Worm (Caenorhabditis elegans) whole organism, L4 larva: ENCODE data around the gene T15H9.5.
A peak's percentile ranks its signal among the peaks of the same experiment; 100 is the strongest.

Source experiments
- F49E8.2 ChIP-seq: sonication (generic microtip); optimal IDR thresholded peaks from 2 replicates; lab custom pipeline; 2016; ENCODE audit warnings: missing compliant biosample characterization, mild to moderate bottlenecking, missing genetic modification characterization, borderline replicate concordance
- Y48G9A.11 ChIP-seq: fragments of 200-800 bp; sonication (Bioruptor generic); IDR thresholded peaks from 2 replicates; pipeline ENCODE4 v1.3.6; 2022; ENCODE audit warnings: missing genetic modification reagents, missing genetic modification characterization, missing compliant biosample characterization
- Y5F2A.4 ChIP-seq: fragments of 200-800 bp; sonication (Bioruptor generic); optimal IDR thresholded peaks from 2 replicates; lab custom pipeline; 2018; ENCODE audit warnings: mild to moderate bottlenecking, missing genetic modification characterization, missing compliant biosample characterization
- aha-1 ChIP-seq: fragments of 150-350 bp; peaks from one replicate; lab custom pipeline; 2014; ENCODE audit warnings: missing biosample characterization, missing genetic modification characterization
- ces-1 ChIP-seq: fragments of 150-350 bp; sonication (generic microtip); optimal IDR thresholded peaks from 4 replicates; lab custom pipeline; 2014; ENCODE audit warnings: missing biosample characterization, missing genetic modification reagents, missing genetic modification characterization
- cey-2 ChIP-seq: sonication (generic microtip); optimal IDR thresholded peaks from 3 replicates; lab custom pipeline; 2017; ENCODE audit warnings: missing genetic modification characterization, mild to moderate bottlenecking, missing compliant biosample characterization, antibody characterized with exemption, borderline replicate concordance; ENCODE audit not compliant: insufficient read depth
- lin-13 ChIP-seq: fragments of 150-350 bp; optimal IDR thresholded peaks from 2 replicates; lab custom pipeline; 2014; ENCODE audit warnings: missing biosample characterization, missing genetic modification reagents, missing genetic modification characterization
- lin-15B ChIP-seq: fragments of 150-350 bp; sonication (generic microtip); optimal IDR thresholded peaks from 3 replicates; lab custom pipeline; 2014; ENCODE audit warnings: missing biosample characterization, missing genetic modification characterization
- lin-38 ChIP-seq: fragments of 200-800 bp; sonication (Bioruptor generic); IDR thresholded peaks from 2 replicates; pipeline ENCODE4 v1.3.6; 2022; ENCODE audit warnings: missing genetic modification reagents, missing genetic modification characterization, missing compliant biosample characterization
- nhr-11 ChIP-seq: fragments of 150-350 bp; optimal IDR thresholded peaks from 2 replicates; lab custom pipeline; 2014; ENCODE audit warnings: missing biosample characterization, missing genetic modification characterization
- pha-4 ChIP-seq, 2 experiments: fragments of 150-350 bp in 1 of 2; fragments of 200-800 bp in 1 of 2; sonication (Bioruptor generic) in 1 of 2; IDR thresholded peaks in 1 of 2; optimal IDR thresholded peaks in 1 of 2; 2 replicates each; pipeline versions ENCODE4 v1.3.6 to Lab custom; 2014 to 2022; ENCODE audit warnings: missing genetic modification characterization in 2 of 2, missing genetic modification reagents in 2 of 2, missing biosample characterization in 1 of 2, missing compliant biosample characterization in 1 of 2
- ztf-7 ChIP-seq: fragments of 150-350 bp; optimal IDR thresholded peaks from 2 replicates; lab custom pipeline; 2014; ENCODE audit warnings: missing biosample characterization, missing genetic modification characterization

DNA sequence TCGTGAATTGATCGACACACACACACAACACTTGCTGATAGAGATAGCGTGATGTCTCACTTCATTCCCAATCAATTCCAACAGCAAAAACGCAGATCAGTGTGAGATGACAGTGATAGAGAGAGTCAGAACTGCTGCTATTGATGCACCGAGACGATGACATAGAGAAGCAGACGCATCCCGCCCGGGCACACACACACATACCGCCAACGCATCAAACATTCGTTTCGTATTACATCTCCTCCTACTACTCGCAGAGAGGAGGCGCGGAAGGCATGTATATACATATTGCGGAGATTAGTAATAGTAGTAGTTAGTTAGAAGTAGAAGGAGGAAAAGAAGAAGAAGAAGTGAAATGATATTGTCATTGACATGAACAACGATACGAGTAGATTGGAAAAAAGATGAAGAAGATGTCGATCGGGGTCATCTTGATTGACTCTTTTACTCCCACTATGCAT lies 8.2 kb upstream of the T15H9.5 start:
- TF ChIP-seq lin-38 (peak; percentile 36), aha-1 (tag; lab: Kevin White, UChicago) (peak; percentile 76), Y5F2A.4 (GFP tag; lab: Kevin White, UChicago) (no peak), Y48G9A.11 (GFP tag; lab: Robert Waterston, UW) (no peak), pha-4 (GFP tag; IDR thresholded peaks at IDR 0.05; lab: Robert Waterston, UW) (peak; percentile 66), pha-4 (tag; optimal IDR thresholded peaks at IDR 0.05; lab: Kevin White, UChicago) (peak; percentile 18), F49E8.2 (tag; lab: Kevin White, UChicago) (no peak), lin-13 (GFP tag; lab: Kevin White, UChicago) (no peak), lin-15B (tag; lab: Kevin White, UChicago) (no peak), nhr-11 (tag; lab: Kevin White, UChicago) (peak; percentile 79), ces-1 (GFP tag; lab: Kevin White, UChicago) (no peak), cey-2 (tag; lab: Kevin White, UChicago) (no peak), ztf-7 (tag; lab: Kevin White, UChicago) (no peak)
